Fruit fly (Drosophila melanogaster) whole organism, pupa: ENCODE measurements around the gene Pli.

Source experiments
- CG12605 ChIP-seq: fragments of 200-800 bp; sonication (Bioruptor generic); IDR thresholded peaks from 2 replicates; pipeline ENCODE4 v1.3.6; 2022; ENCODE audit warnings: missing biosample characterization, missing genetic modification characterization
- CG14655 ChIP-seq: fragments of 200-800 bp; sonication (Bioruptor generic); optimal IDR thresholded peaks from 3 replicates; lab custom pipeline; 2017; ENCODE audit warnings: mild to moderate bottlenecking, missing biosample characterization, missing genetic modification reagents, missing genetic modification characterization
- CG32121 ChIP-seq: fragments of 200-800 bp; sonication (Bioruptor generic); IDR thresholded peaks from 2 replicates; pipeline ENCODE4 v1.3.6; 2022; ENCODE audit warnings: missing biosample characterization, missing genetic modification characterization
- CG8159 ChIP-seq: fragments of 200-800 bp; sonication (Bioruptor generic); optimal IDR thresholded peaks from 3 replicates; lab custom pipeline; 2018; ENCODE audit warnings: missing biosample characterization, mild to moderate bottlenecking, missing genetic modification characterization, moderate library complexity
- CG8301 ChIP-seq: fragments of 200-800 bp; sonication (Bioruptor generic); optimal IDR thresholded peaks from 2 replicates; lab custom pipeline; 2018; ENCODE audit warnings: missing biosample characterization, mild to moderate bottlenecking, missing genetic modification characterization
- CG9948 ChIP-seq: fragments of 200-800 bp; sonication (Bioruptor generic); optimal IDR thresholded peaks from 2 replicates; lab custom pipeline; 2018; ENCODE audit warnings: missing biosample characterization, mild to moderate bottlenecking, missing genetic modification characterization, moderate library complexity
- D1 ChIP-seq: fragments of 200-800 bp; sonication (Bioruptor generic); optimal IDR thresholded peaks from 2 replicates; lab custom pipeline; 2018; ENCODE audit warnings: missing biosample characterization, mild to moderate bottlenecking, missing genetic modification characterization, moderate library complexity
- EcR ChIP-seq: fragments of 200-800 bp; sonication (Bioruptor generic); optimal IDR thresholded peaks from 3 replicates; lab custom pipeline; 2019; ENCODE audit warnings: missing biosample characterization, missing genetic modification characterization, mild to moderate bottlenecking, moderate library complexity, missing genetic modification reagents
- Pif1B ChIP-seq: fragments of 200-800 bp; sonication (Bioruptor generic); optimal IDR thresholded peaks from 3 replicates; lab custom pipeline; 2016; ENCODE audit warnings: missing biosample characterization, missing genetic modification characterization
- fd96Ca ChIP-seq: fragments of 200-800 bp; sonication (Bioruptor generic); IDR thresholded peaks from 3 replicates; pipeline ENCODE4 v1.3.6; 2022; ENCODE audit warnings: missing biosample characterization, missing genetic modification characterization
- gl ChIP-seq: fragments of 200-800 bp; sonication (Bioruptor generic); optimal IDR thresholded peaks from 2 replicates; lab custom pipeline; 2018; ENCODE audit warnings: missing biosample characterization, mild to moderate bottlenecking, missing genetic modification characterization
- rn ChIP-seq: fragments of 200-800 bp; sonication (Bioruptor generic); IDR thresholded peaks from 2 replicates; pipeline ENCODE4 v1.3.6; 2022; ENCODE audit warnings: missing biosample characterization, missing genetic modification characterization

dm6 chr3R:23909347-23909862, 19.6 kb upstream of the Pli start:
- peak; percentile 69 for TF ChIP-seq CG9948 (tag; lab: Kevin White, UChicago)
- TF ChIP-seq gl (tag; lab: Kevin White, UChicago), result peak; percentile 32
- peak; percentile 86 for TF ChIP-seq CG8159
- TF ChIP-seq CG8301 (tag; lab: Kevin White, UChicago), result no peak
- TF ChIP-seq EcR (GFP tag; lab: Kevin White, UChicago), result peak; percentile 78
- TF ChIP-seq Pif1B (GFP tag; lab: Kevin White, UChicago), result peak; percentile 63
- no peak for TF ChIP-seq rn (GFP tag; lab: Robert Waterston, UW)
- TF ChIP-seq CG12605 (GFP tag; lab: Robert Waterston, UW), result no peak
- TF ChIP-seq CG32121 (GFP tag; lab: Robert Waterston, UW), result no peak
- no peak for TF ChIP-seq D1 (tag; lab: Kevin White, UChicago)
- no peak for TF ChIP-seq CG14655 (GFP tag; lab: Kevin White, UChicago)
- no peak for TF ChIP-seq fd96Ca
